Worm (Caenorhabditis elegans) whole organism, late embryonic: ENCODE measurements around the gene str-77.

Experiments used
- F13H6.1 ChIP-seq: sonication (generic microtip); optimal IDR thresholded peaks from 2 replicates; lab custom pipeline; 2016; ENCODE audit warnings: missing genetic modification characterization, missing compliant biosample characterization
- K02D7.2 ChIP-seq: sonication (generic microtip); optimal IDR thresholded peaks from 2 replicates; lab custom pipeline; 2017; ENCODE audit warnings: mild to moderate bottlenecking, missing genetic modification characterization, missing compliant biosample characterization
- T23F11.4 ChIP-seq: fragments of 200-800 bp; sonication (Bioruptor generic); optimal IDR thresholded peaks from 2 replicates; lab custom pipeline; 2018; ENCODE audit warnings: mild to moderate bottlenecking, missing genetic modification characterization, missing compliant biosample characterization
- ahr-1 ChIP-seq: sonication (generic microtip); optimal IDR thresholded peaks from 2 replicates; lab custom pipeline; 2016; ENCODE audit warnings: missing genetic modification characterization, missing compliant biosample characterization
- ceh-14 ChIP-seq: sonication (generic microtip); optimal IDR thresholded peaks from 2 replicates; lab custom pipeline; 2016; ENCODE audit warnings: missing genotype, missing genetic modification characterization, missing compliant biosample characterization
- ceh-18 ChIP-seq: sonication (generic microtip); optimal IDR thresholded peaks from 2 replicates; lab custom pipeline; 2016; ENCODE audit warnings: missing genetic modification characterization, missing compliant biosample characterization
- ceh-22 ChIP-seq: sonication (generic microtip); optimal IDR thresholded peaks from 2 replicates; lab custom pipeline; 2017; ENCODE audit warnings: missing biosample characterization, missing genetic modification characterization
- ceh-24 ChIP-seq: sonication (generic microtip); optimal IDR thresholded peaks from 2 replicates; lab custom pipeline; 2016; ENCODE audit warnings: mild to moderate bottlenecking, missing genetic modification characterization, missing compliant biosample characterization
- ceh-30 ChIP-seq: fragments of 150-350 bp; optimal IDR thresholded peaks from 2 replicates; lab custom pipeline; 2014; ENCODE audit warnings: missing biosample characterization, missing genetic modification characterization
- ceh-34 ChIP-seq: sonication (generic microtip); optimal IDR thresholded peaks from 2 replicates; lab custom pipeline; 2016; ENCODE audit warnings: mild to moderate bottlenecking, missing genetic modification characterization, missing compliant biosample characterization
- ceh-48 ChIP-seq: sonication (generic microtip); optimal IDR thresholded peaks from 2 replicates; lab custom pipeline; 2016; ENCODE audit warnings: missing genetic modification characterization, inconsistent platforms, missing compliant biosample characterization
- ceh-6 ChIP-seq: fragments of 200-800 bp; sonication (Bioruptor generic); optimal IDR thresholded peaks from 2 replicates; lab custom pipeline; 2018; ENCODE audit warnings: mild to moderate bottlenecking, missing genetic modification characterization, missing compliant biosample characterization
- ceh-9 ChIP-seq: sonication (generic microtip); optimal IDR thresholded peaks from 2 replicates; lab custom pipeline; 2016; ENCODE audit warnings: mild to moderate bottlenecking, missing genetic modification characterization, inconsistent platforms, missing compliant biosample characterization
- che-1 ChIP-seq: sonication (generic microtip); optimal IDR thresholded peaks from 2 replicates; lab custom pipeline; 2016; ENCODE audit warnings: mild to moderate bottlenecking, missing genetic modification characterization, missing compliant biosample characterization
- dmd-4 ChIP-seq: sonication (generic microtip); optimal IDR thresholded peaks from 2 replicates; lab custom pipeline; 2016; ENCODE audit warnings: borderline replicate concordance, missing genetic modification characterization, missing compliant biosample characterization
- elt-2 ChIP-seq: sonication (generic microtip); optimal IDR thresholded peaks from 2 replicates; lab custom pipeline; 2016; ENCODE audit warnings: missing genetic modification reagents, missing genetic modification characterization, missing compliant biosample characterization
- elt-4 ChIP-seq: sonication (generic microtip); optimal IDR thresholded peaks from 2 replicates; lab custom pipeline; 2016; ENCODE audit warnings: missing genetic modification characterization, missing compliant biosample characterization
- ets-4 ChIP-seq: sonication (generic microtip); optimal IDR thresholded peaks from 2 replicates; lab custom pipeline; 2016; ENCODE audit warnings: missing genetic modification characterization, missing compliant biosample characterization
- eyg-1 ChIP-seq: sonication (generic microtip); optimal IDR thresholded peaks from 2 replicates; lab custom pipeline; 2016; ENCODE audit warnings: missing genotype, missing genetic modification characterization, missing compliant biosample characterization
- fax-1 ChIP-seq: sonication (generic microtip); optimal IDR thresholded peaks from 2 replicates; lab custom pipeline; 2016; ENCODE audit warnings: missing genotype, missing genetic modification characterization, missing compliant biosample characterization
- fkh-6 ChIP-seq: sonication (generic microtip); optimal IDR thresholded peaks from 2 replicates; lab custom pipeline; 2016; ENCODE audit warnings: missing genetic modification characterization, missing compliant biosample characterization
- hlh-13 ChIP-seq: fragments of 200-800 bp; sonication (Bioruptor generic); optimal IDR thresholded peaks from 2 replicates; lab custom pipeline; 2018; ENCODE audit warnings: mild to moderate bottlenecking, missing genetic modification characterization, missing compliant biosample characterization
- hlh-15 ChIP-seq: sonication (generic microtip); optimal IDR thresholded peaks from 2 replicates; lab custom pipeline; 2016; ENCODE audit warnings: missing genetic modification characterization, missing compliant biosample characterization
- hlh-6 ChIP-seq: sonication (generic microtip); optimal IDR thresholded peaks from 2 replicates; lab custom pipeline; 2016; ENCODE audit warnings: missing genotype, missing genetic modification characterization, missing compliant biosample characterization
- lim-6 ChIP-seq: sonication (generic microtip); optimal IDR thresholded peaks from 2 replicates; lab custom pipeline; 2016; ENCODE audit warnings: missing genetic modification characterization, missing compliant biosample characterization
- madf-2 ChIP-seq: sonication (generic microtip); optimal IDR thresholded peaks from 2 replicates; lab custom pipeline; 2017; ENCODE audit warnings: missing genetic modification characterization, missing compliant biosample characterization
- mec-3 ChIP-seq: sonication (generic microtip); optimal IDR thresholded peaks from 2 replicates; lab custom pipeline; 2016; ENCODE audit warnings: borderline replicate concordance, missing genetic modification characterization, missing compliant biosample characterization
- nfya-1 ChIP-seq: sonication (generic microtip); optimal IDR thresholded peaks from 2 replicates; lab custom pipeline; 2017; ENCODE audit warnings: missing genetic modification characterization, mild to moderate bottlenecking, missing compliant biosample characterization, antibody characterized with exemption, moderate library complexity
- nhr-232 ChIP-seq: sonication (generic microtip); optimal IDR thresholded peaks from 2 replicates; lab custom pipeline; 2016; ENCODE audit warnings: missing genetic modification characterization, missing compliant biosample characterization
- npax-4 ChIP-seq: sonication (generic microtip); optimal IDR thresholded peaks from 2 replicates; lab custom pipeline; 2016; ENCODE audit warnings: missing genetic modification characterization, missing compliant biosample characterization
- odd-2 ChIP-seq: sonication (generic microtip); optimal IDR thresholded peaks from 2 replicates; lab custom pipeline; 2017; ENCODE audit warnings: antibody characterized with exemption, mild to moderate bottlenecking, missing genetic modification characterization, missing compliant biosample characterization
- pat-9 ChIP-seq: fragments of 200-800 bp; sonication (Bioruptor generic); optimal IDR thresholded peaks from 2 replicates; lab custom pipeline; 2018; ENCODE audit warnings: mild to moderate bottlenecking, missing genetic modification characterization, moderate library complexity, missing compliant biosample characterization
- pax-1 ChIP-seq: fragments of 150-350 bp; optimal IDR thresholded peaks from 2 replicates; lab custom pipeline; 2014; ENCODE audit warnings: missing biosample characterization, missing genetic modification characterization
- pha-4 ChIP-seq: fragments of 150-350 bp; optimal IDR thresholded peaks from 2 replicates; lab custom pipeline; 2018; ENCODE audit warnings: missing biosample characterization, missing genetic modification reagents, missing genetic modification characterization
- pqm-1 ChIP-seq: sonication (generic microtip); optimal IDR thresholded peaks from 2 replicates; lab custom pipeline; 2016; ENCODE audit warnings: missing genetic modification characterization, missing compliant biosample characterization
- rnt-1 ChIP-seq: sonication (generic microtip); optimal IDR thresholded peaks from 2 replicates; lab custom pipeline; 2016; ENCODE audit warnings: missing genetic modification characterization, missing compliant biosample characterization
- sox-2 ChIP-seq: fragments of 200-800 bp; sonication (Bioruptor generic); IDR thresholded peaks from 2 replicates; pipeline ENCODE4 v1.3.6; 2022; ENCODE audit warnings: missing genetic modification reagents, missing genetic modification characterization, missing compliant biosample characterization
- syd-9 ChIP-seq: sonication (generic microtip); optimal IDR thresholded peaks from 2 replicates; lab custom pipeline; 2016; ENCODE audit warnings: mild to moderate bottlenecking, missing genetic modification characterization, moderate library complexity, missing compliant biosample characterization
- tbx-2 ChIP-seq: sonication (generic microtip); optimal IDR thresholded peaks from 2 replicates; lab custom pipeline; 2016; ENCODE audit warnings: missing genetic modification characterization, missing compliant biosample characterization
- tbx-7 ChIP-seq: sonication (generic microtip); optimal IDR thresholded peaks from 2 replicates; lab custom pipeline; 2016; ENCODE audit warnings: missing genotype, missing genetic modification characterization, missing compliant biosample characterization
- ttx-3 ChIP-seq: sonication (generic microtip); optimal IDR thresholded peaks from 2 replicates; lab custom pipeline; 2016; ENCODE audit warnings: missing genetic modification reagents, missing genetic modification characterization, missing compliant biosample characterization
- unc-3 ChIP-seq, 2 experiments: fragments of 200-800 bp in 1 of 2; sonication (Bioruptor generic) in 1 of 2; sonication (generic microtip) in 1 of 2; conservative IDR thresholded peaks in 1 of 2; optimal IDR thresholded peaks in 1 of 2; 2 replicates each; pipeline versions ENCODE4 v1.3.6 to Lab custom; 2016 to 2022; ENCODE audit warnings: missing compliant biosample characterization in 2 of 2, missing genetic modification characterization in 2 of 2, missing genetic modification reagents in 1 of 2
- unc-42 ChIP-seq: sonication (generic microtip); optimal IDR thresholded peaks from 2 replicates; lab custom pipeline; 2016; ENCODE audit warnings: missing genotype, missing genetic modification characterization, missing compliant biosample characterization
- ztf-16 ChIP-seq: sonication (generic microtip); optimal IDR thresholded peaks from 2 replicates; lab custom pipeline; 2017; ENCODE audit warnings: missing genetic modification characterization, missing compliant biosample characterization

str-77 gene

DNA sequence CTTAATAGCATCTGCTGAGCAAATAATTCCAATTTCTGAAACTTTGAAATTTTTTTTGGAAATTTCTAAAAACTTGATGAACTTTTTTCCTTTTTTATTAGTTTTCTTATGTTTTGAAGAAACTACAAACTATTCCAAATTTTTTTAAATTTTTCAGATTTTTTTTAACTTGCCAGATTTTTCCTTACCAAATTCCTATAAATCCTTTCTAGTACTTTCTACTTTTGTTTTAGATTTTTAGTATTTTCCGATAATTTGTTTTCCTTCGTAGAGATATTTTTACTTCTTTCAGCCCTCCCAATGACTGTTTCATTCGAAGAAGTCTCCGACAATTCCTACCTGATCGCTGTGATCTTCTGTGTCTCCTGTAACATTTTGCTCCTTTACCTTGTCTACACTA lies at the start of gene str-77:
str-77 (plus strand) TSS at position 301 of the 400 bp plus-strand sequence.
- TF ChIP-seq hlh-6 = no peak
- TF ChIP-seq ztf-16 (tag; lab: Kevin White, UChicago) = no peak
- TF ChIP-seq F13H6.1 (tag; lab: Kevin White, UChicago) = no peak
- no peak for TF ChIP-seq ttx-3 (tag; lab: Kevin White, UChicago)
- no peak for TF ChIP-seq T23F11.4 (GFP tag; lab: Kevin White, UChicago)
- no peak for TF ChIP-seq elt-4 (tag; lab: Kevin White, UChicago)
- TF ChIP-seq ceh-14 (tag; lab: Kevin White, UChicago) = no peak
- no peak for TF ChIP-seq hlh-13
- TF ChIP-seq pha-4 (tag; lab: Kevin White, UChicago) = no peak
- no peak for TF ChIP-seq odd-2 (tag; lab: Kevin White, UChicago)

DNA sequence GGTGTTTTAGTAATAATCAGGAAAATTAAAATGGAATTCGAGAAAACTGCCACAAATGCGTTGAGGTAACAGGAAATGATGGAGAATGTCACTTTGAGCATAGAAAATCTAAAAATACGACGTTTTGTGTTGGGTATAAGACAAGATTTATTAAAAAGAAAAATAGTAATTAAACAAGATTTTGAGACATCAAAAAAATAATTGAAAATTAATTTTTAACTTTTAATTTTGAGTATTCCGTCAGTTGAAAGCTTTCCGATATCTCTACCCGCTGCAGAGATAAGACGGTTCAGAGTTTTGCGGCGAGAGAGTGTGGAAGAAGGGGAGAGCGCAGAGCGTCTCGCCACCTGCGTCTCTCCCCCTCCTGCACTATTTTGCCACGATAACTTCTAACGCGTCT lies 45.4 kb upstream of the str-77 start, which contains the start of gene str-93:
str-93 (minus strand) TSS at position 101 of the 400 bp plus-strand sequence.
- TF ChIP-seq ceh-18 (tag; lab: Kevin White, UChicago) = no peak
- TF ChIP-seq syd-9 (tag; lab: Kevin White, UChicago) = no peak
- TF ChIP-seq mec-3 = no peak
- TF ChIP-seq unc-3 (GFP tag; conservative IDR thresholded peaks at IDR 0.05; lab: Robert Waterston, UW) = no peak
- no peak for TF ChIP-seq unc-3 (tag; optimal IDR thresholded peaks at IDR 0.05; lab: Kevin White, UChicago)
- TF ChIP-seq unc-42 = no peak
- no peak for TF ChIP-seq ceh-34 (tag; lab: Kevin White, UChicago)
- no peak for TF ChIP-seq sox-2
- TF ChIP-seq pqm-1 (tag; lab: Kevin White, UChicago) = no peak
- no peak for TF ChIP-seq dmd-4 (tag; lab: Kevin White, UChicago)
- no peak for TF ChIP-seq madf-2 (tag; lab: Kevin White, UChicago)
- TF ChIP-seq fkh-6 (tag; lab: Kevin White, UChicago) = no peak
- TF ChIP-seq tbx-7 = no peak
- no peak for TF ChIP-seq ceh-9
- no peak for TF ChIP-seq ceh-30 (tag; lab: Kevin White, UChicago)
- TF ChIP-seq pax-1 (tag; lab: Kevin White, UChicago) = no peak
- TF ChIP-seq ceh-6 (GFP tag; lab: Kevin White, UChicago) = no peak
- TF ChIP-seq nhr-232 = no peak

DNA sequence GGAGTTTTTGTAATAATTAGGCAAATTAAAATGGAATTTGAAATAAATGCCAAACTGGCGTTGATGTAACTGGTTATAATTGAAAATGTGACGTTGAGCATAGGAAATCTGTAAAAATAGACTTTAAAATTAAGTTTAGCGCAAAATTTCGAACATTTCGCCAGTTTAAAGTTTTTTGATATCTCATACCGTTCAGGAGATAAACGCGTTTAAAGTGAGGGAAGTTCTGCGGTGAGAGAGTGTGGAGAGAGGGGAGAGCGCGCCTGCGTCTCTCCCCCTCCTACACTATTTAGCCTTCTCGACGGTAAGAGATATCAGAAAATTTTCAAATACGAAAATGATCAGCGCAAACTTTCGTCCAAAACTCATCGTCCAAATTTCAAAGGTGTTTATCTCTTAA lies 42.2 kb upstream of the str-77 start, which contains the start of gene str-92:
str-92 (minus strand) TSS at position 101 of the 400 bp plus-strand sequence.
- TF ChIP-seq lim-6 = no peak
- TF ChIP-seq K02D7.2 (tag; lab: Kevin White, UChicago) = no peak
- TF ChIP-seq ceh-6 (GFP tag; lab: Kevin White, UChicago) = no peak
- no peak for TF ChIP-seq odd-2 (tag; lab: Kevin White, UChicago)
- no peak for TF ChIP-seq fax-1 (tag; lab: Kevin White, UChicago)
- no peak for TF ChIP-seq ets-4 (tag; lab: Kevin White, UChicago)
- TF ChIP-seq npax-4 (tag; lab: Kevin White, UChicago) = no peak
- no peak for TF ChIP-seq ahr-1 (tag; lab: Kevin White, UChicago)
- no peak for TF ChIP-seq tbx-2 (tag; lab: Kevin White, UChicago)
- no peak for TF ChIP-seq T23F11.4 (GFP tag; lab: Kevin White, UChicago)
- TF ChIP-seq F13H6.1 (tag; lab: Kevin White, UChicago) = no peak
- no peak for TF ChIP-seq ceh-30 (tag; lab: Kevin White, UChicago)
- TF ChIP-seq pat-9 (tag; lab: Kevin White, UChicago) = no peak
- TF ChIP-seq ceh-22 = no peak

DNA sequence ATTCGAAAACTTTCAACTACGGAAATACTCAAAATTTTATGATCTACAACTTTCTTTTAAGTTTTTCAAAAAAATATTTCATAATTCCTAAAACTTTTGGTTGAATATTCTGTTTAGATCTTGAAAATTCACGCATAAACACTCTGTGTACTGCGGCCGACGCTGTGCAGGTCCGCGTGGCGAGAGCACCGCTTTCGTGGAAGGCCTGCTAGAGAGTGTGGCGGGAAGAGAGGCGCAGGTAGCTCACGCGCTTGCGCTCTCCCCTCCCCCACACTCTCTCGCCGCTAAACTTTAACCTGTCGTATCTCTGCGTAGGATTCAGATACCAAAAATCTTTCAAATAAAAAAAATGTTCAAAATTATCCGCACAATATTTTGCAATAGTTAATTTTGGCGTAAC lies 35.5 kb upstream of the str-77 start:
- TF ChIP-seq elt-2 (tag; lab: Kevin White, UChicago) (no peak), unc-3 (GFP tag; conservative IDR thresholded peaks at IDR 0.05; lab: Robert Waterston, UW) (no peak), unc-3 (tag; optimal IDR thresholded peaks at IDR 0.05; lab: Kevin White, UChicago) (no peak), che-1 (tag; lab: Kevin White, UChicago) (no peak), hlh-6 (no peak), npax-4 (tag; lab: Kevin White, UChicago) (no peak), ceh-14 (tag; lab: Kevin White, UChicago) (no peak), hlh-15 (no peak), pha-4 (tag; lab: Kevin White, UChicago) (no peak), pat-9 (tag; lab: Kevin White, UChicago) (no peak), rnt-1 (tag; lab: Kevin White, UChicago) (no peak), unc-42 (no peak), eyg-1 (no peak), ceh-24 (tag; lab: Kevin White, UChicago) (no peak), nfya-1 (tag; lab: Kevin White, UChicago) (no peak), ceh-48 (tag; lab: Kevin White, UChicago) (no peak), K02D7.2 (tag; lab: Kevin White, UChicago) (no peak), ets-4 (tag; lab: Kevin White, UChicago) (no peak)
